Worm (Caenorhabditis elegans) whole organism, early embryonic: ENCODE measurements around the gene W01D2.1.
A peak's percentile ranks its signal among the peaks of the same experiment; 100 is the strongest.

Experiments
- B0310.2 ChIP-seq: sonication (generic microtip); optimal IDR thresholded peaks from 2 replicates; lab custom pipeline; 2016; ENCODE audit warnings: mild to moderate bottlenecking, missing genetic modification characterization, missing compliant biosample characterization
- F13C5.2 ChIP-seq: sonication (generic microtip); optimal IDR thresholded peaks from 2 replicates; lab custom pipeline; 2017; ENCODE audit warnings: mild to moderate bottlenecking, missing genetic modification characterization, inconsistent platforms, missing compliant biosample characterization
- aly-1 ChIP-seq: sonication (generic microtip); optimal IDR thresholded peaks from 2 replicates; lab custom pipeline; 2016; ENCODE audit warnings: missing genetic modification characterization, missing compliant biosample characterization
- ama-1 ChIP-seq: fragments of 150-350 bp; optimal IDR thresholded peaks from 2 replicates; lab custom pipeline; 2014
- ceh-13 ChIP-seq: fragments of 200-800 bp; sonication (Bioruptor generic); optimal IDR thresholded peaks from 2 replicates; lab custom pipeline; 2018; ENCODE audit warnings: mild to moderate bottlenecking, missing genetic modification characterization, missing compliant biosample characterization
- ceh-36 ChIP-seq: sonication (generic microtip); optimal IDR thresholded peaks from 2 replicates; lab custom pipeline; 2016; ENCODE audit warnings: missing genetic modification characterization, inconsistent platforms, missing compliant biosample characterization
- ets-7 ChIP-seq: sonication (generic microtip); optimal IDR thresholded peaks from 2 replicates; lab custom pipeline; 2016; ENCODE audit warnings: missing genotype, missing genetic modification characterization, missing compliant biosample characterization
- flt-1 ChIP-seq: fragments of 200-800 bp; sonication (Bioruptor generic); IDR thresholded peaks from 2 replicates; pipeline ENCODE4 v1.3.6; 2022; ENCODE audit warnings: missing genetic modification characterization, missing compliant biosample characterization
- hmbx-1 ChIP-seq: sonication (generic microtip); optimal IDR thresholded peaks from 2 replicates; lab custom pipeline; 2016; ENCODE audit warnings: mild to moderate bottlenecking, missing genetic modification characterization, missing compliant biosample characterization
- hmg-4 ChIP-seq: fragments of 200-800 bp; sonication (Bioruptor generic); optimal IDR thresholded peaks from 2 replicates; lab custom pipeline; 2018; ENCODE audit warnings: mild to moderate bottlenecking, missing genetic modification characterization, missing compliant biosample characterization
- hnd-1 ChIP-seq: sonication (generic microtip); optimal IDR thresholded peaks from 2 replicates; lab custom pipeline; 2016; ENCODE audit warnings: missing genetic modification characterization, missing compliant biosample characterization
- pes-1 ChIP-seq: fragments of 200-800 bp; sonication (Bioruptor generic); IDR thresholded peaks from 2 replicates; pipeline ENCODE4 v1.3.6; 2022; ENCODE audit warnings: missing genetic modification reagents, missing genetic modification characterization, missing compliant biosample characterization
- scrt-1 ChIP-seq: fragments of 200-800 bp; sonication (Bioruptor generic); IDR thresholded peaks from 2 replicates; pipeline ENCODE4 v1.3.6; 2022; ENCODE audit warnings: missing genetic modification characterization, missing compliant biosample characterization
- sea-1 ChIP-seq: fragments of 200-800 bp; sonication (Bioruptor generic); conservative IDR thresholded peaks from 2 replicates; pipeline ENCODE4 v1.3.6; 2022; ENCODE audit warnings: missing genetic modification characterization, missing compliant biosample characterization
- tbx-11 ChIP-seq: fragments of 200-800 bp; sonication (Bioruptor generic); IDR thresholded peaks from 2 replicates; pipeline ENCODE4 v1.3.6; 2022; ENCODE audit warnings: missing genetic modification characterization, missing compliant biosample characterization
- tbx-37 ChIP-seq: fragments of 200-800 bp; sonication (Bioruptor generic); conservative IDR thresholded peaks from 2 replicates; pipeline ENCODE4 v1.3.6; 2022; ENCODE audit warnings: missing genetic modification reagents, missing genetic modification characterization, missing compliant biosample characterization
- tra-4 ChIP-seq: sonication (generic microtip); optimal IDR thresholded peaks from 2 replicates; lab custom pipeline; 2017; ENCODE audit warnings: missing genetic modification characterization, missing compliant biosample characterization

The W01D2.1 gene

ce11 chrII:14812661-14813060 lies 2.7 kb upstream of the W01D2.1 start:
- TF ChIP-seq ets-7 (tag; lab: Kevin White, UChicago) (no peak), hmbx-1 (tag; lab: Kevin White, UChicago) (no peak), tra-4 (no peak), tbx-37 (GFP tag; lab: Robert Waterston, UW) (no peak), tbx-11 (no peak), hmg-4 (GFP tag; lab: Kevin White, UChicago) (no peak), aly-1 (tag; lab: Kevin White, UChicago) (no peak), F13C5.2 (tag; lab: Kevin White, UChicago) (no peak)

ce11 chrII:14813106-14813505 lies 2.2 kb upstream of the W01D2.1 start:
- no peak for TF ChIP-seq pes-1 (GFP tag; lab: Robert Waterston, UW)
- TF ChIP-seq tbx-11, result no peak
- no peak for TF ChIP-seq scrt-1 (GFP tag; lab: Robert Waterston, UW)
- no peak for TF ChIP-seq sea-1 (GFP tag; lab: Robert Waterston, UW)
- no peak for TF ChIP-seq ceh-36
- TF ChIP-seq tbx-37 (GFP tag; lab: Robert Waterston, UW), result no peak
- no peak for TF ChIP-seq tra-4

- TF ChIP-seq pes-1 (GFP tag; lab: Robert Waterston, UW) (no peak), ceh-36 (no peak), aly-1 (tag; lab: Kevin White, UChicago) (no peak), hmg-4 (GFP tag; lab: Kevin White, UChicago) (no peak), tbx-37 (GFP tag; lab: Robert Waterston, UW) (no peak), ets-7 (tag; lab: Kevin White, UChicago) (no peak), tra-4 (no peak), flt-1 (GFP tag; lab: Robert Waterston, UW) (no peak)
Observed at ce11 chrII:14816086-14816485, 768 bp downstream of the W01D2.1 start.

ce11 chrII:14818376-14818775 lies 3.1 kb downstream of the W01D2.1 start, which contains the start of gene nhr-61:
Gene nhr-61, minus strand, starts transcription at chrII:14818543.
- TF ChIP-seq ceh-13 (GFP tag; lab: Kevin White, UChicago), result no peak

ce11 chrII:14819258-14819985 lies 4.1 kb downstream of the W01D2.1 start:
- TF ChIP-seq tbx-37 (GFP tag; lab: Robert Waterston, UW) (no peak), B0310.2 (tag; lab: Kevin White, UChicago) (no peak), tbx-11 (no peak), flt-1 (GFP tag; lab: Robert Waterston, UW) (no peak), ceh-36 (peak; percentile 87), pes-1 (GFP tag; lab: Robert Waterston, UW) (no peak)

- TF ChIP-seq aly-1 (tag; lab: Kevin White, UChicago), result no peak
Observed at ce11 chrII:14820460-14820859, 5.1 kb downstream of the W01D2.1 start.

ce11 chrII:14822419-14822818 lies 7.1 kb downstream of the W01D2.1 start:
- TF ChIP-seq tbx-11, result no peak
- TF ChIP-seq hnd-1, result no peak
- no peak for TF ChIP-seq scrt-1 (GFP tag; lab: Robert Waterston, UW)
- no peak for TF ChIP-seq flt-1 (GFP tag; lab: Robert Waterston, UW)
- TF ChIP-seq hmg-4 (GFP tag; lab: Kevin White, UChicago), result no peak
- TF ChIP-seq pes-1 (GFP tag; lab: Robert Waterston, UW), result no peak

- no peak for TF ChIP-seq F13C5.2 (tag; lab: Kevin White, UChicago)
- TF ChIP-seq ets-7 (tag; lab: Kevin White, UChicago), result no peak
- TF ChIP-seq tbx-11, result no peak
- TF ChIP-seq tbx-37 (GFP tag; lab: Robert Waterston, UW), result no peak
- no peak for TF ChIP-seq ama-1 (lab: Kevin White, UChicago)
Observed at ce11 chrII:14825413-14825812, 10.1 kb downstream of the W01D2.1 start.

ce11 chrII:14832055-14832454 lies 16.7 kb downstream of the W01D2.1 start:
- peak; percentile 6 for TF ChIP-seq ceh-36
- TF ChIP-seq ama-1 (lab: Kevin White, UChicago), result no peak

- TF ChIP-seq hmg-4 (GFP tag; lab: Kevin White, UChicago) (no peak), scrt-1 (GFP tag; lab: Robert Waterston, UW) (no peak), tbx-11 (no peak), pes-1 (GFP tag; lab: Robert Waterston, UW) (no peak), hnd-1 (no peak), tra-4 (no peak), tbx-37 (GFP tag; lab: Robert Waterston, UW) (no peak), sea-1 (GFP tag; lab: Robert Waterston, UW) (no peak), aly-1 (tag; lab: Kevin White, UChicago) (no peak), flt-1 (GFP tag; lab: Robert Waterston, UW) (no peak), B0310.2 (tag; lab: Kevin White, UChicago) (no peak), ceh-13 (GFP tag; lab: Kevin White, UChicago) (no peak), F13C5.2 (tag; lab: Kevin White, UChicago) (no peak), ama-1 (lab: Kevin White, UChicago) (no peak), ets-7 (tag; lab: Kevin White, UChicago) (no peak), hmbx-1 (tag; lab: Kevin White, UChicago) (no peak), ceh-36 (no peak)
Observed at ce11 chrII:14838596-14839215, 23.4 kb downstream of the W01D2.1 start.
